Fruit fly (Drosophila melanogaster) whole organism, pupa: Measurements from ENCODE around the gene CG17781.

ENCODE experiments used
- CG10348 ChIP-seq: fragments of 200-800 bp; sonication (Bioruptor generic); IDR thresholded peaks from 2 replicates; pipeline ENCODE4 v1.3.6; 2022; ENCODE audit warnings: missing biosample characterization, missing genetic modification characterization
- CG12605 ChIP-seq: fragments of 200-800 bp; sonication (Bioruptor generic); IDR thresholded peaks from 2 replicates; pipeline ENCODE4 v1.3.6; 2022; ENCODE audit warnings: missing biosample characterization, missing genetic modification characterization
- CG13204 ChIP-seq: fragments of 200-800 bp; sonication (Bioruptor generic); optimal IDR thresholded peaks from 2 replicates; lab custom pipeline; 2018; ENCODE audit warnings: missing biosample characterization, mild to moderate bottlenecking, missing genetic modification characterization, moderate library complexity
- CG14655 ChIP-seq: fragments of 200-800 bp; sonication (Bioruptor generic); optimal IDR thresholded peaks from 3 replicates; lab custom pipeline; 2017; ENCODE audit warnings: mild to moderate bottlenecking, missing biosample characterization, missing genetic modification reagents, missing genetic modification characterization
- CG15710 ChIP-seq: fragments of 200-800 bp; sonication (Bioruptor generic); optimal IDR thresholded peaks from 2 replicates; lab custom pipeline; 2018; ENCODE audit warnings: missing biosample characterization, mild to moderate bottlenecking, missing genetic modification characterization, moderate library complexity
- CG17806 ChIP-seq: fragments of 200-800 bp; sonication (Bioruptor generic); optimal IDR thresholded peaks from 2 replicates; lab custom pipeline; 2018; ENCODE audit warnings: missing biosample characterization, mild to moderate bottlenecking, missing genetic modification characterization, moderate library complexity
- CG32121 ChIP-seq: fragments of 200-800 bp; sonication (Bioruptor generic); IDR thresholded peaks from 2 replicates; pipeline ENCODE4 v1.3.6; 2022; ENCODE audit warnings: missing biosample characterization, missing genetic modification characterization
- CG34367 ChIP-seq: fragments of 200-800 bp; sonication (Bioruptor generic); optimal IDR thresholded peaks from 2 replicates; lab custom pipeline; 2018; ENCODE audit warnings: missing biosample characterization, mild to moderate bottlenecking, missing genetic modification characterization
- CG4496 ChIP-seq: fragments of 200-800 bp; sonication (Bioruptor generic); IDR thresholded peaks from 3 replicates; pipeline ENCODE4 v1.3.6; 2022; ENCODE audit warnings: missing biosample characterization, missing genetic modification characterization
- CG8159 ChIP-seq: fragments of 200-800 bp; sonication (Bioruptor generic); optimal IDR thresholded peaks from 3 replicates; lab custom pipeline; 2018; ENCODE audit warnings: missing biosample characterization, mild to moderate bottlenecking, missing genetic modification characterization, moderate library complexity
- CG8301 ChIP-seq: fragments of 200-800 bp; sonication (Bioruptor generic); optimal IDR thresholded peaks from 2 replicates; lab custom pipeline; 2018; ENCODE audit warnings: missing biosample characterization, mild to moderate bottlenecking, missing genetic modification characterization
- CG9948 ChIP-seq: fragments of 200-800 bp; sonication (Bioruptor generic); optimal IDR thresholded peaks from 2 replicates; lab custom pipeline; 2018; ENCODE audit warnings: missing biosample characterization, mild to moderate bottlenecking, missing genetic modification characterization, moderate library complexity
- D1 ChIP-seq: fragments of 200-800 bp; sonication (Bioruptor generic); optimal IDR thresholded peaks from 2 replicates; lab custom pipeline; 2018; ENCODE audit warnings: missing biosample characterization, mild to moderate bottlenecking, missing genetic modification characterization, moderate library complexity
- EcR ChIP-seq: fragments of 200-800 bp; sonication (Bioruptor generic); optimal IDR thresholded peaks from 3 replicates; lab custom pipeline; 2019; ENCODE audit warnings: missing biosample characterization, missing genetic modification characterization, mild to moderate bottlenecking, moderate library complexity, missing genetic modification reagents
- Ets98B ChIP-seq: fragments of 200-800 bp; sonication (Bioruptor generic); IDR thresholded peaks from 2 replicates; pipeline ENCODE4 v1.3.6; 2022; ENCODE audit warnings: missing biosample characterization, missing genetic modification characterization
- Pif1A ChIP-seq: fragments of 200-800 bp; sonication (Bioruptor generic); optimal IDR thresholded peaks from 3 replicates; lab custom pipeline; 2016; ENCODE audit warnings: missing biosample characterization, missing genetic modification characterization
- Pif1B ChIP-seq: fragments of 200-800 bp; sonication (Bioruptor generic); optimal IDR thresholded peaks from 3 replicates; lab custom pipeline; 2016; ENCODE audit warnings: missing biosample characterization, missing genetic modification characterization
- Snoo ChIP-seq: fragments of 200-800 bp; sonication (Bioruptor generic); optimal IDR thresholded peaks from 3 replicates; lab custom pipeline; 2017; ENCODE audit warnings: missing biosample characterization, mild to moderate bottlenecking, missing genetic modification characterization, inconsistent platforms
- fd96Ca ChIP-seq: fragments of 200-800 bp; sonication (Bioruptor generic); IDR thresholded peaks from 3 replicates; pipeline ENCODE4 v1.3.6; 2022; ENCODE audit warnings: missing biosample characterization, missing genetic modification characterization
- gl ChIP-seq: fragments of 200-800 bp; sonication (Bioruptor generic); optimal IDR thresholded peaks from 2 replicates; lab custom pipeline; 2018; ENCODE audit warnings: missing biosample characterization, mild to moderate bottlenecking, missing genetic modification characterization
- rn ChIP-seq: fragments of 200-800 bp; sonication (Bioruptor generic); IDR thresholded peaks from 2 replicates; pipeline ENCODE4 v1.3.6; 2022; ENCODE audit warnings: missing biosample characterization, missing genetic modification characterization

The CG17781 gene

dm6 chr3R:24375561-24375960 lies at the start of gene CG17781:
TSS of gene CG17781 (minus strand) at chr3R:24375661.
- TF ChIP-seq CG9948 (tag; lab: Kevin White, UChicago) (no peak), Ets98B (GFP tag; lab: Robert Waterston, UW) (no peak), Pif1B (no peak), CG8301 (tag; lab: Kevin White, UChicago) (no peak), CG4496 (GFP tag; lab: Robert Waterston, UW) (no peak), D1 (tag; lab: Kevin White, UChicago) (no peak), CG13204 (GFP tag; lab: Kevin White, UChicago) (no peak), CG8159 (tag; lab: Kevin White, UChicago) (no peak), EcR (GFP tag; lab: Kevin White, UChicago) (no peak), CG15710 (tag; lab: Kevin White, UChicago) (no peak), CG10348 (no peak), fd96Ca (GFP tag; lab: Robert Waterston, UW) (no peak), Snoo (tag; lab: Kevin White, UChicago) (no peak), gl (tag; lab: Kevin White, UChicago) (no peak)

DNA sequence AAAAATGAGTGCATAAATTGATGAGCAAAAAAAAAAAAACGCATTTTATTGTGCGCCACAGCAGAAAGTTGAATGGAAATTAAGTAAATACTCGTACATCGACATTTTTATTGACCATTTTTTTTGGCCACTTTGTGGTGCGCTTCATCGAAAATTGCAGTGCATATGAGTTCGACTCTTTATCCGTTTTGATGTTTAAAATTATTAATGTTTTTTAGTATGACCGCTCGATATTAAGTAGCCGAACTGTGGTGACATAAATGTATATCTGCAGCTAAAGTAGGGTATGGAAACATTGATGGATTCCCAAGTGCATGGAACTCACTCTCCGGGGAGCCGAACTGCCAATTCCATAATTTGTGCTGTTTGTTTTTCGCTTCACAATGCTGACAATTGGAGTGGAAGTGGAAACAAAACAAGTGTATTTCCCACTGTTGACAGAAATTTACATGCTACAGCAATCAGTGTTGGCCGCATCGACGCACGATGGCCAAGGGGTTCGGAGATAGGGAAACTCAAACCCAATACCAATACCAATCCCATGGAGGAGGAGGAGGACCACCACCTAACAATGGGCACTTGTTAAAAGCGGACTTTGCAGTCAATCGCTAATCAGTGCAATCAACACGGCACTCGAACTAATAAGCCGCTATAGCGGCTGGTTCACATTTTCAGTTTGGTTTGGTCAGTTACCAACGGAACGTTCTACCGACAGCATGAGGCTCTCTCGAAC lies 16.9 kb upstream of the CG17781 start, which contains the start of gene CG13616:
Gene CG13616, plus strand, starts transcription at position 683 of the 733 bp plus-strand sequence.
- no peak for TF ChIP-seq Snoo (tag; lab: Kevin White, UChicago)
- TF ChIP-seq D1 (tag; lab: Kevin White, UChicago) = no peak
- TF ChIP-seq CG14655 (GFP tag; lab: Kevin White, UChicago) = no peak
- TF ChIP-seq CG4496 (GFP tag; lab: Robert Waterston, UW) = no peak
- no peak for TF ChIP-seq CG8159 (tag; lab: Kevin White, UChicago)
- TF ChIP-seq CG12605 (GFP tag; lab: Robert Waterston, UW) = no peak
- no peak for TF ChIP-seq CG10348
- no peak for TF ChIP-seq rn (GFP tag; lab: Robert Waterston, UW)
- TF ChIP-seq CG8301 (tag; lab: Kevin White, UChicago) = no peak
- TF ChIP-seq CG32121 (GFP tag; lab: Robert Waterston, UW) = no peak
- TF ChIP-seq CG15710 (tag; lab: Kevin White, UChicago) = no peak
- no peak for TF ChIP-seq gl (tag; lab: Kevin White, UChicago)
- TF ChIP-seq CG17806 (tag; lab: Kevin White, UChicago) = no peak
- TF ChIP-seq CG13204 (GFP tag; lab: Kevin White, UChicago) = no peak
- TF ChIP-seq CG34367 (tag; lab: Kevin White, UChicago) = no peak
- TF ChIP-seq EcR (GFP tag; lab: Kevin White, UChicago) = no peak
- no peak for TF ChIP-seq Ets98B (GFP tag; lab: Robert Waterston, UW)
- TF ChIP-seq CG9948 (tag; lab: Kevin White, UChicago) = no peak

DNA sequence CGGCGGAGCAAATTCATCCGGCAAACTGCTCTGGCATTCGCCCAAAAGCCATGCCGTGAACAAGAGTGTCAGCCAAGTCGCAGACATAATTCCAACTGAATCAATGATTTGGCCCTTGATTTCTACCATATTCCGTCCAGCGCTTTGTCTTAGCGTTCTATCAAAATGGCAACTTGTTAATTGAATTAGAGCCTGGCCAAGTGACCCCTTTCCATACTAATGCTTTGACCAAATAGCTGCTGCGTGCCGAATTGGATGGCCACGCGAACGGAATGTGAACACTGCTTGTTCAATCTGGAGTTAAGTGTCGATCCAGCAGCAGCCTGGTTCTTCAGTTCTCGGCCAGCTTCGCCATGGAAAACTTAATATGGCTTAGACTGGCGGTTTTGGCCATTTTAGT lies 14.8 kb upstream of the CG17781 start, which contains the start of the genes CG5768 and CG13615:
Gene CG5768, minus strand, starts transcription at position 101 of the 400 bp plus-strand sequence.
Gene CG13615, plus strand, starts transcription at position 280 of the 400 bp plus-strand sequence.
- no peak for TF ChIP-seq CG32121 (GFP tag; lab: Robert Waterston, UW)
- no peak for TF ChIP-seq Snoo (tag; lab: Kevin White, UChicago)
- no peak for TF ChIP-seq CG10348

DNA sequence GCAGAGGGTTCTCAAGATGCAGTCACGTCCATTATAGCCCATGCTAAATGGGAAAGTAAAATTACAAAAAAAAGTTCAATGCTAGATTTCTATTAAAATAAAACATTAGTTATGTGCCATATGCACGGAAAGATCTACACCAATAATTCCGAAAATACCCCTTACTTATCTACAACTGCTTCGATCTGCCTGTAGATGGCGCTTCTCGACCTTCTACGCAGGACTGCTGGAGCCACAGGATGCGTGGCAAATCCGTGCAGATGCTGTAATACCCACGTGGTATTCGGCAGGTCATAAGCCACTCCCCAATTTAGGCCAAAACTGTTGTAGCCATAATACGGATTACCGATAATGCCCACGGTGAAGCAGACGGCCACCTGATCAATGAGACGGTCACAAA lies 11.0 kb upstream of the CG17781 start:
- TF ChIP-seq CG12605 (GFP tag; lab: Robert Waterston, UW) = no peak
- no peak for TF ChIP-seq CG10348
- no peak for TF ChIP-seq CG13204 (GFP tag; lab: Kevin White, UChicago)
- TF ChIP-seq fd96Ca (GFP tag; lab: Robert Waterston, UW) = no peak
- no peak for TF ChIP-seq Snoo (tag; lab: Kevin White, UChicago)
- no peak for TF ChIP-seq gl (tag; lab: Kevin White, UChicago)

DNA sequence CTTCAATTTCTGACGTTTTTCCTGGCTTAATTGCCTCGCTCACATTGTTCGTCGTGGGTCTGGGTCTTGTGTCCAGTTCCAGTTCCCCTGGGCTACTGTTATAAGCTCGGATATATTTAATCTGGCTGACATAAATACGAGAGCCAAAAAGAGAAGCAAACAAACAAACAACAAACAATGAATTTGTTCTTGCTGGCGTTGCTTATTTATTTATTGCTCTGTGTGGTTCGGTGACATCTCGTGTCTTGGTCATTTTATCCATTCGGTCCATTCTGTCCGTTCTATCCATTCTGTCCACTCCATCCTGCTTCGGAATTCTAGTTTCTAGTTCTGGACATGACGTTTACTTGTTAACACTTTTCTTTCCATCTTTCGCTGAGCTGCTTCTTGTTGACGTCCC lies 9.5 kb upstream of the CG17781 start, which contains the start of gene CG17780:
Gene CG17780, minus strand, starts transcription at position 101 of the 400 bp plus-strand sequence.
- no peak for TF ChIP-seq CG34367 (tag; lab: Kevin White, UChicago)
- TF ChIP-seq Pif1B = no peak
- TF ChIP-seq CG12605 (GFP tag; lab: Robert Waterston, UW) = no peak
- TF ChIP-seq CG4496 (GFP tag; lab: Robert Waterston, UW) = no peak
- TF ChIP-seq, all 21 proteins: peak for 0

dm6 chr3R:24376565-24376964 lies 1.1 kb upstream of the CG17781 start, which contains the start of gene CG33342:
TSS of gene CG33342 (plus strand) at chr3R:24376865.
- TF ChIP-seq CG12605 (GFP tag; lab: Robert Waterston, UW) = no peak
- no peak for TF ChIP-seq CG8301 (tag; lab: Kevin White, UChicago)
- no peak for TF ChIP-seq gl (tag; lab: Kevin White, UChicago)
- no peak for TF ChIP-seq CG15710 (tag; lab: Kevin White, UChicago)
- TF ChIP-seq CG32121 (GFP tag; lab: Robert Waterston, UW) = no peak
- no peak for TF ChIP-seq CG13204 (GFP tag; lab: Kevin White, UChicago)
- TF ChIP-seq Snoo (tag; lab: Kevin White, UChicago) = no peak
- TF ChIP-seq Pif1A (GFP tag; lab: Kevin White, UChicago) = no peak
- TF ChIP-seq fd96Ca (GFP tag; lab: Robert Waterston, UW) = no peak
- no peak for TF ChIP-seq CG9948 (tag; lab: Kevin White, UChicago)
- no peak for TF ChIP-seq CG4496 (GFP tag; lab: Robert Waterston, UW)
- TF ChIP-seq EcR (GFP tag; lab: Kevin White, UChicago) = no peak
- TF ChIP-seq CG10348 = no peak
- no peak for TF ChIP-seq CG34367 (tag; lab: Kevin White, UChicago)
- TF ChIP-seq D1 (tag; lab: Kevin White, UChicago) = no peak
- no peak for TF ChIP-seq CG14655 (GFP tag; lab: Kevin White, UChicago)
- no peak for TF ChIP-seq rn (GFP tag; lab: Robert Waterston, UW)
- no peak for TF ChIP-seq CG8159 (tag; lab: Kevin White, UChicago)
- TF ChIP-seq Pif1B = no peak
- TF ChIP-seq Ets98B (GFP tag; lab: Robert Waterston, UW) = no peak
